Worm (Caenorhabditis elegans) whole organism, young adult: ENCODE results near the gene T03F6.6.

ENCODE experiments used
- F10E7.11 ChIP-seq: sonication (generic microtip); optimal IDR thresholded peaks from 2 replicates; lab custom pipeline; 2017; ENCODE audit warnings: mild to moderate bottlenecking, missing genetic modification characterization, moderate library complexity, missing compliant biosample characterization
- ZK185.1 ChIP-seq: sonication (generic microtip); optimal IDR thresholded peaks from 2 replicates; lab custom pipeline; 2016; ENCODE audit warnings: mild to moderate bottlenecking, missing genetic modification characterization, missing compliant biosample characterization; ENCODE audit not compliant: poor library complexity, severe bottlenecking
- ama-1 ChIP-seq, 3 experiments: fragments of 150-350 bp in 1 of 3; sonication (generic microtip) in 2 of 3; optimal IDR thresholded peaks; 2 replicates each; lab custom pipeline; 2014 to 2018; ENCODE audit warnings: missing biosample characterization in 2 of 3, missing genetic modification characterization in 2 of 3, missing genetic modification reagents in 2 of 3
- aptf-3 ChIP-seq: fragments of 200-800 bp; sonication (Bioruptor generic); IDR thresholded peaks from 2 replicates; pipeline ENCODE4 v1.3.6; 2022; ENCODE audit warnings: missing genetic modification characterization, missing compliant biosample characterization
- dox-1 ChIP-seq: fragments of 200-800 bp; sonication (Bioruptor generic); IDR thresholded peaks from 2 replicates; pipeline ENCODE4 v1.3.6; 2022; ENCODE audit warnings: missing genetic modification reagents, missing genetic modification characterization, missing compliant biosample characterization
- ets-4 ChIP-seq: fragments of 200-800 bp; sonication (Bioruptor generic); optimal IDR thresholded peaks from 2 replicates; lab custom pipeline; 2018; ENCODE audit warnings: mild to moderate bottlenecking, missing genetic modification characterization, missing compliant biosample characterization
- lin-35 ChIP-seq, 3 experiments: fragments of 150-350 bp in 2 of 3; sonication (generic microtip) in 1 of 3; optimal IDR thresholded peaks; 2 replicates each; lab custom pipeline; 2014 to 2018; ENCODE audit warnings: missing biosample characterization in 3 of 3, missing genetic modification characterization in 3 of 3, missing genetic modification reagents in 3 of 3
- mel-28 ChIP-seq: sonication (generic microtip); optimal IDR thresholded peaks from 2 replicates; lab custom pipeline; 2016; ENCODE audit warnings: borderline replicate concordance, mild to moderate bottlenecking, missing genetic modification characterization, missing compliant biosample characterization
- sea-2 ChIP-seq: fragments of 200-800 bp; sonication (Bioruptor generic); IDR thresholded peaks from 2 replicates; pipeline ENCODE4 v1.3.6; 2022; ENCODE audit warnings: missing genetic modification characterization, missing compliant biosample characterization
- snpc-1.3 ChIP-seq: sonication (generic microtip); optimal IDR thresholded peaks from 2 replicates; lab custom pipeline; 2017; ENCODE audit warnings: missing genetic modification characterization, mild to moderate bottlenecking, missing compliant biosample characterization, antibody characterized with exemption, moderate library complexity, missing genotype, missing genetic modification reagents; ENCODE audit not compliant: insufficient read depth
- snpc-3.4 ChIP-seq: sonication (generic microtip); optimal IDR thresholded peaks from 2 replicates; lab custom pipeline; 2017; ENCODE audit warnings: missing genetic modification characterization, mild to moderate bottlenecking, missing compliant biosample characterization, antibody characterized with exemption, moderate library complexity, missing genotype, missing genetic modification reagents

DNA sequence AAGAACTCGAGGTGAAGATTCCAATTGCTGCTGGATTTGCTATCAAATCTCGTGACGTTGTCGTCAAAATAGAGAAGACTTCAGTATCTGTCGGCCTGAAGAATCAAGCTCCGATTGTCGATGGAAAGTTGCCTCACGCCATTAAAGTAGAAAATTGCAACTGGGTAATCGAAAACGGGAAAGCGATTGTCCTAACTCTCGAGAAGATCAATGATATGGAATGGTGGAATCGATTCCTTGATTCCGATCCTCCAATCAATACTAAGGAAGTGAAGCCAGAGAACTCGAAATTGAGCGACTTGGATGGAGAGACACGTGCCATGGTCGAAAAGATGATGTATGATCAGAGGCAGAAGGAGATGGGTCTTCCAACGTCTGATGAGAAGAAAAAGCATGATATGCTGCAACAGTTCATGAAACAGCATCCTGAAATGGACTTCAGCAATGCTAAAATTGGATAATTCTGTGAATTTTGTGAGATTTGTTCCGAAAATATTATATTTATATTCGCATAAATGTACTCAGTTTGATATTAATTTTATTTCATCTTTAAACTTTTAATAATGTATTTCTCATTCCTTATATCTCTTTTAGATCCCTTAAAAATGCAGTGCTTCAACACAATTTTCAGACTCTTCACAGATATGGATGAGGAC, 37.9 kb downstream of the T03F6.6 start, which contains the start of gene dro-1:
- TF ChIP-seq snpc-3.4 (tag; lab: Kevin White, UChicago) (no peak), sea-2 (GFP tag; lab: Robert Waterston, UW) (no peak), F10E7.11 (tag; lab: Kevin White, UChicago) (no peak), ets-4 (GFP tag; lab: Kevin White, UChicago) (no peak), mel-28 (no peak), dox-1 (GFP tag; lab: Robert Waterston, UW) (no peak), aptf-3 (GFP tag; lab: Robert Waterston, UW) (no peak), ama-1 (optimal IDR thresholded peaks at IDR 0.05; lab: Kevin White, UChicago) (no peak), ama-1 (GFP tag; optimal IDR thresholded peaks at IDR 0.05; lab: Kevin White, UChicago) (no peak), lin-35 (GFP tag; optimal IDR thresholded peaks at IDR 0.05; lab: Kevin White, UChicago) (no peak), ZK185.1 (tag; lab: Kevin White, UChicago) (no peak), snpc-1.3 (tag; lab: Kevin White, UChicago) (no peak)
